Fruit fly (Drosophila melanogaster): Measurements from ENCODE around the gene Atg1.
A peak's percentile ranks its signal among the peaks of the same experiment; 100 is the strongest.

Gene Atg1

dm6 chr3L:12813907-12814306 lies 9.0 kb upstream of the Atg1 start, which contains the start of the genes Sf3a2 and CG42588 (continued):
- TF ChIP-seq tup (GFP tag; optimal IDR thresholded peaks at IDR 0.05), result no peak
- peak; percentile 67 for TF ChIP-seq Hr3 (GFP tag; optimal IDR thresholded peaks at IDR 0.05)
- TF ChIP-seq Antp (GFP tag; optimal IDR thresholded peaks at IDR 0.05), result no peak
- TF ChIP-seq CG15073 (GFP tag; optimal IDR thresholded peaks at IDR 0.05), result no peak
- TF ChIP-seq Dip2 (GFP tag; IDR thresholded peaks at IDR 0.05), result no peak
- peak; percentile 79 for TF ChIP-seq nmo (GFP tag; optimal IDR thresholded peaks at IDR 0.05)
- 0 out of 2 replicates have a peak, but pooled peaks have one; percentile 12 for TF ChIP-seq stc (GFP tag; IDR thresholded peaks at IDR 0.05)
- TF ChIP-seq zen2 (GFP tag; IDR thresholded peaks at IDR 0.05; ENCODE audit: partially characterized antibody), result no peak; the same call in 2 of the 3 replicates
- peak; percentile 52 for TF ChIP-seq CG33557 (GFP tag; optimal IDR thresholded peaks at IDR 0.05)
- TF ChIP-seq NFAT (GFP tag; IDR thresholded peaks at IDR 0.05), result peak; percentile 85
- peak; percentile 36 for TF ChIP-seq slou (GFP tag; optimal IDR thresholded peaks at IDR 0.05)
- no peak for TF ChIP-seq CG10431 (GFP tag; optimal IDR thresholded peaks at IDR 0.05)
- TF ChIP-seq so (GFP tag; IDR thresholded peaks at IDR 0.05), result no peak
- TF ChIP-seq vfl (GFP tag; optimal IDR thresholded peaks at IDR 0.05), result no peak
- peak; percentile 17 for TF ChIP-seq CG1792 (GFP tag; optimal IDR thresholded peaks at IDR 0.05)
- TF ChIP-seq zen (tag; optimal IDR thresholded peaks at IDR 0.05), result peak; percentile 66
- TF ChIP-seq Pdp1 (GFP tag; optimal IDR thresholded peaks at IDR 0.05), result peak; percentile 2 to 37
- peak; percentile 75 for TF ChIP-seq CG32772 (GFP tag; IDR thresholded peaks at IDR 0.05)
- TF ChIP-seq CG18599 (GFP tag; optimal IDR thresholded peaks at IDR 0.05), result no peak
- peak; percentile 55; the same call in 1 of the 3 replicates for TF ChIP-seq jigr1 (GFP tag; IDR thresholded peaks at IDR 0.05)
- no peak for TF ChIP-seq corto (GFP tag; optimal IDR thresholded peaks at IDR 0.05)
- peak; percentile 83 for TF ChIP-seq amos (GFP tag; IDR thresholded peaks at IDR 0.05; ENCODE audit: partially characterized antibody)
- TF ChIP-seq CG8290 (GFP tag; optimal IDR thresholded peaks at IDR 0.05), result peak; percentile 63
- TF ChIP-seq CG8290 (tag; optimal IDR thresholded peaks at IDR 0.05), result no peak
- TF ChIP-seq Sry-δ (GFP tag; optimal IDR thresholded peaks at IDR 0.05), result peak; percentile 80
- no peak for TF ChIP-seq ash1 (GFP tag; optimal IDR thresholded peaks at IDR 0.05)
- peak; percentile 39 for TF ChIP-seq lbe (GFP tag; optimal IDR thresholded peaks at IDR 0.05)
- TF ChIP-seq Camta (GFP tag; optimal IDR thresholded peaks at IDR 0.05), result no peak
- no peak for TF ChIP-seq CG11093 (GFP tag; IDR thresholded peaks at IDR 0.05)
- peak; percentile 65 for TF ChIP-seq CG10979 (tag; optimal IDR thresholded peaks at IDR 0.05)
- TF ChIP-seq klu (GFP tag; IDR thresholded peaks at IDR 0.05), result peak; percentile 60
- TF ChIP-seq H15 (GFP tag; IDR thresholded peaks at IDR 0.05), result peak; percentile 68; the same call in 2 of the 3 replicates
- TF ChIP-seq CG12299 (tag; optimal IDR thresholded peaks at IDR 0.05), result no peak
- peak; percentile 74 for TF ChIP-seq CG13775 (GFP tag; optimal IDR thresholded peaks at IDR 0.05)
- TF ChIP-seq Fer2 (tag; optimal IDR thresholded peaks at IDR 0.05), result peak; percentile 41
- peak; percentile 89 for TF ChIP-seq CG9932 (GFP tag; IDR thresholded peaks at IDR 0.05)
- TF ChIP-seq Bgb (GFP tag; IDR thresholded peaks at IDR 0.05; ENCODE audit: partially characterized antibody), result peak; percentile 77
- TF ChIP-seq CG12391 (tag; optimal IDR thresholded peaks at IDR 0.05), result peak; percentile 88
- peak; percentile 92 for TF ChIP-seq row (GFP tag; IDR thresholded peaks at IDR 0.05)
- no peak for TF ChIP-seq luna (GFP tag; optimal IDR thresholded peaks at IDR 0.05)
- TF ChIP-seq CG15514 (GFP tag; optimal IDR thresholded peaks at IDR 0.05), result peak; percentile 61
- TF ChIP-seq CG12071 (GFP tag; optimal IDR thresholded peaks at IDR 0.05), result no peak
- no peak for TF ChIP-seq Gsc (GFP tag; IDR thresholded peaks at IDR 0.05)
- peak; percentile 10 for TF ChIP-seq CG9609 (GFP tag; optimal IDR thresholded peaks at IDR 0.05)
- TF ChIP-seq br (optimal IDR thresholded peaks at IDR 0.05), result no peak
- TF ChIP-seq ems (GFP tag; optimal IDR thresholded peaks at IDR 0.05), result peak; percentile 47
- TF ChIP-seq Atf-2 (GFP tag; optimal IDR thresholded peaks at IDR 0.05), result no peak
- TF ChIP-seq ken (GFP tag; IDR thresholded peaks at IDR 0.05), result peak; percentile 63; the same call in 1 of the 3 replicates
- no peak for TF ChIP-seq CG7745 (tag; optimal IDR thresholded peaks at IDR 0.05)
- TF ChIP-seq Sry-β (GFP tag; optimal IDR thresholded peaks at IDR 0.05), result no peak
- no peak for TF ChIP-seq CG4707 (GFP tag; optimal IDR thresholded peaks at IDR 0.05)
- peak; percentile 76; the same call in 1 of the 2 replicates for TF ChIP-seq Atf6 (GFP tag; IDR thresholded peaks at IDR 0.05)

Measured in whole organism, embryonic.